Fruit fly (Drosophila melanogaster): Measurements from ENCODE around the gene Noc1.

Noc1 gene

dm6 chr3L:11120419-11120958 lies 45.9 kb downstream of the Noc1 start, which contains the start of the genes FoxK and mRpL2:
Gene FoxK, minus strand, starts transcription at chr3L:11120783.
Gene mRpL2, plus strand, starts transcription at chr3L:11120847.
- TF ChIP-seq svp (GFP tag) (peak; percentile 74), Hr38 (GFP tag; optimal IDR thresholded peaks at IDR 0.05) (peak; percentile 2), pdm3 (GFP tag; optimal IDR thresholded peaks at IDR 0.05) (peak; percentile 71), dac (GFP tag; optimal IDR thresholded peaks at IDR 0.05) (peak; percentile 43), Ets21C (GFP tag; optimal IDR thresholded peaks at IDR 0.05) (peak; percentile 22), CG3032 (tag; optimal IDR thresholded peaks at IDR 0.05) (peak; percentile 77), Sox14 (GFP tag; optimal IDR thresholded peaks at IDR 0.05) (peak; percentile 62), dsx (GFP tag; optimal IDR thresholded peaks at IDR 0.05; ENCODE audit: poor library complexity, severe bottlenecking) (peak; percentile 77), Sox15 (GFP tag; optimal IDR thresholded peaks at IDR 0.05) (no peak), net (GFP tag; optimal IDR thresholded peaks at IDR 0.05) (peak; percentile 84), CG8119 (GFP tag; IDR thresholded peaks at IDR 0.05) (peak; percentile 92), lz (GFP tag; optimal IDR thresholded peaks at IDR 0.05) (no peak), Smox (GFP tag; optimal IDR thresholded peaks at IDR 0.05) (peak; percentile 28), Sox102F (GFP tag; optimal IDR thresholded peaks at IDR 0.05) (peak; percentile 66), eg (GFP tag; IDR thresholded peaks at IDR 0.05) (peak; percentile 89), CG8632 (GFP tag; optimal IDR thresholded peaks at IDR 0.05) (peak; percentile 63), OdsH (GFP tag; optimal IDR thresholded peaks at IDR 0.05) (peak; percentile 43), CG8319 (GFP tag; optimal IDR thresholded peaks at IDR 0.05) (peak; percentile 26), CG10669 (GFP tag; optimal IDR thresholded peaks at IDR 0.05) (peak; percentile 84), Blimp-1 (GFP tag; optimal IDR thresholded peaks at IDR 0.05) (peak; percentile 23), CG32006 (GFP tag; optimal IDR thresholded peaks at IDR 0.05) (peak; percentile 77), spab (GFP tag; optimal IDR thresholded peaks at IDR 0.05) (peak; percentile 86), CG11294 (GFP tag; IDR thresholded peaks at IDR 0.05) (no peak), fd85E (GFP tag; optimal IDR thresholded peaks at IDR 0.05) (peak; percentile 42), CG15336 (GFP tag; IDR thresholded peaks at IDR 0.05) (peak; percentile 75), CG16779 (tag; optimal IDR thresholded peaks at IDR 0.05) (peak; percentile 90), CG3919 (GFP tag; optimal IDR thresholded peaks at IDR 0.05) (peak; percentile 63), Met (GFP tag; optimal IDR thresholded peaks at IDR 0.05) (peak; percentile 62), fd59A (GFP tag; optimal IDR thresholded peaks at IDR 0.05) (peak; percentile 61), CG10631 (GFP tag; optimal IDR thresholded peaks at IDR 0.05) (peak; percentile 47), CG6808 (GFP tag; optimal IDR thresholded peaks at IDR 0.05) (peak; percentile 96), esn (GFP tag; optimal IDR thresholded peaks at IDR 0.05) (peak; percentile 41), CG6276 (GFP tag; optimal IDR thresholded peaks at IDR 0.05) (peak; percentile 94), fkh (GFP tag; optimal IDR thresholded peaks at IDR 0.05) (no peak), CG4318 (GFP tag; optimal IDR thresholded peaks at IDR 0.05) (peak; percentile 11), cyc (GFP tag; optimal IDR thresholded peaks at IDR 0.05) (no peak), Eip93F (GFP tag; optimal IDR thresholded peaks at IDR 0.05) (no peak), Hr4 (GFP tag; optimal IDR thresholded peaks at IDR 0.05) (peak; percentile 61), CG31627 (GFP tag; optimal IDR thresholded peaks at IDR 0.05) (no peak), CG6163 (GFP tag; IDR thresholded peaks at IDR 0.05) (peak; percentile 83), ss (GFP tag; optimal IDR thresholded peaks at IDR 0.05) (peak; percentile 96 to 97), CG1621 (tag; optimal IDR thresholded peaks at IDR 0.05) (peak; percentile 70), CG7368 (GFP tag; optimal IDR thresholded peaks at IDR 0.05) (peak; percentile 58), Hr39 (GFP tag; optimal IDR thresholded peaks at IDR 0.05) (peak; percentile 12), CG9139 (GFP tag; optimal IDR thresholded peaks at IDR 0.05) (peak; percentile 94), achi (GFP tag; optimal IDR thresholded peaks at IDR 0.05) (peak; percentile 66), salr (GFP tag; optimal IDR thresholded peaks at IDR 0.05) (peak; percentile 54 to 90), CG34406 (GFP tag; optimal IDR thresholded peaks at IDR 0.05) (peak; percentile 51), Lpt (GFP tag; optimal IDR thresholded peaks at IDR 0.05) (peak; percentile 91), CG11762 (GFP tag; optimal IDR thresholded peaks at IDR 0.05; ENCODE audit: insufficient read depth) (peak; percentile 57), Gug (GFP tag; IDR thresholded peaks at IDR 0.05) (0 out of 2 replicates have a peak, but pooled peaks have one; percentile 9)

Data from whole organism, prepupa.